Fruit fly (Drosophila melanogaster) whole organism: Measurements from ENCODE around the gene emc.

ENCODE experiments used
- CG8478 ChIP-seq: fragments of >200 bp; optimal IDR thresholded peaks from 2 replicates; lab custom pipeline; 2018; ENCODE audit warnings: inconsistent platforms
- Dll ChIP-seq: fragments of >200 bp; optimal IDR thresholded peaks from 2 replicates; lab custom pipeline; 2017
- EcR ChIP-seq, 2 experiments: fragments of >200 bp; optimal IDR thresholded peaks; 2 replicates each; lab custom pipeline; 2017; ENCODE audit warnings: missing biosample characterization in 2 of 2, missing genetic modification characterization in 2 of 2, missing genetic modification reagents in 2 of 2
- pan ChIP-seq: fragments of >200 bp; optimal IDR thresholded peaks from 2 replicates; lab custom pipeline; 2017
- psq ChIP-seq: fragments of >200 bp; optimal IDR thresholded peaks from 2 replicates; lab custom pipeline; 2017
- usp ChIP-seq: fragments of >200 bp; optimal IDR thresholded peaks from 2 replicates; lab custom pipeline; 2017; ENCODE audit warnings: missing biosample characterization, missing genetic modification characterization, mixed read lengths

DNA sequence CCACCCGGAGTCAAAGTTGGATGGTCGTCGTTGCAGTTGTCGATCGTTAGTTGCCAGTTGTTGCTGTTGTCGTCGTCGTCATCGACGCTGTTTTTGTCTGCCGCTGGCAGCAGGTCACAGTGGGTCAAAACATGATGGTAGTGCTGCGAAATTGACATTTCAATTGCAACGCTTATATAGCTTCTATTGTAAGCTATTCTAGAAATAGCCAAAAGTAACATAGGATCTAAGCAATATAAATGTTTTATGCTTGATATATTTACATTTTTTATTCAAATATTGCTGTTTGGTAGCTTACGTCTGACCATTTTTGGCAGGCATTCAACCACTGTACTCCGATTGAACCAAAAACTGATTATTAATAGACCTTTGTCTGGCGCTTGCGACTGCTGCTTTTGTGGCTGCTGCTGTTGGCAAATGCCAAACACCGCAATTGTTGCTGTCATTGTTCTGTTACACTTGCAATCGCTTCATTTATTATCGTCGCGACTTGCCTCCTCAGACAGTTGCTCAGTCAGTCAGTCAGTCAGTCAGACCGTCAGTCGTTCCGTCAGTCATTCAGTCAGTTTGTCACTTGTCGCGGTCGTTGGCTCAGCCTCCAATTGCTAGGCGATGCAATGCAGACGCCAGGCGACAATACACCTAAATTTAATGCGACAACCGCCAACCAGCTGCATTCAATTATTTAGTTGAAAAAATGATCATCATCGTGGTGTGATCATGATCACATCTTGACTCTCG is 42.2 kb downstream of the emc start:
- TF ChIP-seq pan (lab: Kevin White, UChicago) = no peak
- TF ChIP-seq usp (GFP tag; lab: Kevin White, UChicago) = no peak
- TF ChIP-seq psq (lab: Kevin White, UChicago) = no peak
- no peak for TF ChIP-seq CG8478 (lab: Kevin White, UChicago)
- no peak for TF ChIP-seq EcR (GFP tag; optimal IDR thresholded peaks at IDR 0.05; lab: Kevin White, UChicago)
- no peak for TF ChIP-seq Dll (lab: Kevin White, UChicago)
